Worm (Caenorhabditis elegans): ENCODE results near the gene srx-92.

- TF ChIP-seq elt-1 (tag; optimal IDR thresholded peaks at IDR 0.05) (no peak), lin-39 (tag; optimal IDR thresholded peaks at IDR 0.05) (no peak), nhr-76 (tag; optimal IDR thresholded peaks at IDR 0.05) (no peak), unc-62 (GFP tag; optimal IDR thresholded peaks at IDR 0.05) (no peak), fkh-10 (GFP tag; optimal IDR thresholded peaks at IDR 0.05) (no peak), zag-1 (tag; optimal IDR thresholded peaks at IDR 0.05) (no peak), snpc-4 (tag; optimal IDR thresholded peaks at IDR 0.05) (no peak), aly-2 (tag; optimal IDR thresholded peaks at IDR 0.05) (no peak), pha-4 (tag; optimal IDR thresholded peaks at IDR 0.05) (no peak), nhr-12 (tag; optimal IDR thresholded peaks at IDR 0.05) (no peak), nhr-77 (tag; optimal IDR thresholded peaks at IDR 0.05) (no peak), jun-1 (tag; optimal IDR thresholded peaks at IDR 0.05) (no peak), unc-39 (tag; optimal IDR thresholded peaks at IDR 0.05) (no peak), elt-2 (tag; optimal IDR thresholded peaks at IDR 0.05) (no peak)
These were observed 18.3 kb upstream of the srx-92 start, which contains the start of gene srh-244 for ce11 chrV:7343522-7343921.
